Worm (Caenorhabditis elegans) whole organism, L1 larva: ENCODE results near the gene mmad-1.

Source experiments
- C04F5.9 ChIP-seq: sonication (generic microtip); optimal IDR thresholded peaks from 2 replicates; lab custom pipeline; 2016; ENCODE audit warnings: missing genetic modification characterization, missing compliant biosample characterization
- C16A3.4 ChIP-seq: fragments of 150-350 bp; optimal IDR thresholded peaks from 2 replicates; lab custom pipeline; 2014; ENCODE audit warnings: missing biosample characterization, missing genetic modification characterization
- Y116A8C.19 ChIP-seq: sonication (generic microtip); optimal IDR thresholded peaks from 2 replicates; lab custom pipeline; 2016; ENCODE audit warnings: missing compliant biosample characterization, missing genetic modification characterization, borderline replicate concordance
- alr-1 ChIP-seq: fragments of 200-800 bp; sonication (Bioruptor generic); optimal IDR thresholded peaks from 2 replicates; lab custom pipeline; 2018; ENCODE audit warnings: borderline replicate concordance, mild to moderate bottlenecking, missing genetic modification characterization, missing compliant biosample characterization
- aly-2 ChIP-seq: fragments of 150-350 bp; optimal IDR thresholded peaks from 2 replicates; lab custom pipeline; 2014; ENCODE audit warnings: missing biosample characterization, missing genetic modification characterization
- ama-1 ChIP-seq: fragments of 150-350 bp; optimal IDR thresholded peaks from 2 replicates; lab custom pipeline; 2014
- ceh-8 ChIP-seq: fragments of 200-800 bp; sonication (Bioruptor generic); optimal IDR thresholded peaks from 2 replicates; lab custom pipeline; 2018; ENCODE audit warnings: mild to moderate bottlenecking, missing genetic modification characterization, moderate library complexity, missing compliant biosample characterization
- ceh-90 ChIP-seq: sonication (generic microtip); optimal IDR thresholded peaks from 2 replicates; lab custom pipeline; 2016; ENCODE audit warnings: missing genetic modification characterization, missing compliant biosample characterization
- efl-1 ChIP-seq, 4 experiments: fragments of 150-350 bp; optimal IDR thresholded peaks in 3 of 4; peaks in 1 of 4; 1 replicate in 1 of 4; 2 replicates in 3 of 4; lab custom pipeline; 2014; ENCODE audit warnings: missing biosample characterization in 2 of 4, missing genetic modification characterization in 2 of 4, missing genetic modification reagents in 2 of 4
- efl-3 ChIP-seq: fragments of 200-800 bp; sonication (Bioruptor generic); optimal IDR thresholded peaks from 2 replicates; lab custom pipeline; 2018; ENCODE audit warnings: mild to moderate bottlenecking, missing genetic modification characterization, missing compliant biosample characterization
- elt-3 ChIP-seq, 6 experiments: fragments of 150-350 bp in 1 of 6; sonication (generic microtip); optimal IDR thresholded peaks; 2 replicates each; lab custom pipeline; 2017 to 2018; ENCODE audit warnings: missing biosample characterization in 6 of 6, missing genetic modification characterization in 6 of 6, inconsistent platforms in 1 of 6
- ets-5 ChIP-seq: fragments of 200-800 bp; sonication (Bioruptor generic); IDR thresholded peaks from 2 replicates; pipeline ENCODE4 v1.3.6; 2022; ENCODE audit warnings: missing genetic modification characterization, missing compliant biosample characterization
- fkh-10 ChIP-seq: sonication (generic microtip); optimal IDR thresholded peaks from 2 replicates; lab custom pipeline; 2017; ENCODE audit warnings: missing biosample characterization, missing genetic modification reagents, missing genetic modification characterization
- fkh-4 ChIP-seq: sonication (generic microtip); optimal IDR thresholded peaks from 2 replicates; lab custom pipeline; 2016; ENCODE audit warnings: missing compliant biosample characterization, missing genetic modification characterization, borderline replicate concordance
- jun-1 ChIP-seq: fragments of 150-350 bp; optimal IDR thresholded peaks from 2 replicates; lab custom pipeline; 2014; ENCODE audit warnings: missing biosample characterization, missing genetic modification reagents, missing genetic modification characterization
- lin-14 ChIP-seq: fragments of 200-800 bp; sonication (Bioruptor generic); optimal IDR thresholded peaks from 2 replicates; lab custom pipeline; 2018; ENCODE audit warnings: mild to moderate bottlenecking, missing genetic modification characterization, moderate library complexity, missing compliant biosample characterization
- lin-15B ChIP-seq: fragments of 150-350 bp; sonication (generic microtip); optimal IDR thresholded peaks from 3 replicates; lab custom pipeline; 2014; ENCODE audit warnings: missing biosample characterization, missing genetic modification characterization
- lin-35 ChIP-seq, 2 experiments: fragments of 150-350 bp; optimal IDR thresholded peaks; 2 replicates each; lab custom pipeline; 2014; ENCODE audit warnings: missing biosample characterization in 2 of 2, missing genetic modification characterization in 2 of 2, missing genetic modification reagents in 2 of 2
- lsy-2 ChIP-seq, 2 experiments: fragments of 150-350 bp; optimal IDR thresholded peaks; 2 replicates each; lab custom pipeline; 2014; ENCODE audit warnings: missing biosample characterization in 2 of 2, missing genetic modification characterization in 2 of 2
- mdl-1 ChIP-seq, 2 experiments: fragments of 150-350 bp; optimal IDR thresholded peaks; 2 replicates each; lab custom pipeline; 2014 to 2017; ENCODE audit warnings: missing biosample characterization in 2 of 2, missing genetic modification characterization in 2 of 2, inconsistent platforms in 1 of 2
- mep-1 ChIP-seq: fragments of 150-350 bp; optimal IDR thresholded peaks from 2 replicates; lab custom pipeline; 2014; ENCODE audit warnings: missing biosample characterization, missing genetic modification characterization
- nhr-77 ChIP-seq: fragments of 150-350 bp; optimal IDR thresholded peaks from 2 replicates; lab custom pipeline; 2014; ENCODE audit warnings: missing biosample characterization, missing genetic modification characterization
- nhr-90 ChIP-seq: sonication (generic microtip); optimal IDR thresholded peaks from 2 replicates; lab custom pipeline; 2016; ENCODE audit warnings: mild to moderate bottlenecking, missing genetic modification characterization, missing compliant biosample characterization; ENCODE audit not compliant: poor library complexity
- rnt-1 ChIP-seq: sonication (generic microtip); optimal IDR thresholded peaks from 2 replicates; lab custom pipeline; 2016; ENCODE audit warnings: mild to moderate bottlenecking, missing genetic modification characterization, moderate library complexity, missing compliant biosample characterization
- snu-23 ChIP-seq: sonication (generic microtip); optimal IDR thresholded peaks from 2 replicates; lab custom pipeline; 2016; ENCODE audit warnings: missing genetic modification characterization, missing compliant biosample characterization
- sptf-1 ChIP-seq: fragments of 150-350 bp; optimal IDR thresholded peaks from 2 replicates; lab custom pipeline; 2014; ENCODE audit warnings: missing biosample characterization, missing genetic modification characterization
- swsn-7 ChIP-seq: sonication (generic microtip); optimal IDR thresholded peaks from 2 replicates; lab custom pipeline; 2016; ENCODE audit warnings: missing genetic modification characterization, missing compliant biosample characterization
- tlp-1 ChIP-seq: fragments of 150-350 bp; optimal IDR thresholded peaks from 2 replicates; lab custom pipeline; 2014; ENCODE audit warnings: missing biosample characterization, missing genetic modification characterization
- unc-30 ChIP-seq: sonication (generic microtip); optimal IDR thresholded peaks from 2 replicates; lab custom pipeline; 2017; ENCODE audit warnings: missing biosample characterization, missing genetic modification characterization
- unc-62 ChIP-seq: fragments of 150-350 bp; optimal IDR thresholded peaks from 2 replicates; lab custom pipeline; 2014; ENCODE audit warnings: missing biosample characterization, missing genetic modification reagents, missing genetic modification characterization
- unc-86 ChIP-seq: sonication (generic microtip); optimal IDR thresholded peaks from 2 replicates; lab custom pipeline; 2016; ENCODE audit warnings: missing genetic modification characterization, missing compliant biosample characterization
- unc-98 ChIP-seq: fragments of 200-800 bp; sonication (Bioruptor generic); IDR thresholded peaks from 2 replicates; pipeline ENCODE4 v1.3.6; 2022; ENCODE audit warnings: missing genetic modification characterization, missing compliant biosample characterization
- vab-15 ChIP-seq: sonication (generic microtip); optimal IDR thresholded peaks from 2 replicates; lab custom pipeline; 2017; ENCODE audit warnings: missing genotype, mild to moderate bottlenecking, missing genetic modification characterization, missing compliant biosample characterization
- zag-1 ChIP-seq: fragments of 150-350 bp; optimal IDR thresholded peaks from 2 replicates; lab custom pipeline; 2014; ENCODE audit warnings: missing biosample characterization, missing genetic modification characterization
- ztf-4 ChIP-seq: fragments of 150-350 bp; optimal IDR thresholded peaks from 2 replicates; lab custom pipeline; 2014; ENCODE audit warnings: missing biosample characterization, missing genetic modification characterization

Gene mmad-1

DNA sequence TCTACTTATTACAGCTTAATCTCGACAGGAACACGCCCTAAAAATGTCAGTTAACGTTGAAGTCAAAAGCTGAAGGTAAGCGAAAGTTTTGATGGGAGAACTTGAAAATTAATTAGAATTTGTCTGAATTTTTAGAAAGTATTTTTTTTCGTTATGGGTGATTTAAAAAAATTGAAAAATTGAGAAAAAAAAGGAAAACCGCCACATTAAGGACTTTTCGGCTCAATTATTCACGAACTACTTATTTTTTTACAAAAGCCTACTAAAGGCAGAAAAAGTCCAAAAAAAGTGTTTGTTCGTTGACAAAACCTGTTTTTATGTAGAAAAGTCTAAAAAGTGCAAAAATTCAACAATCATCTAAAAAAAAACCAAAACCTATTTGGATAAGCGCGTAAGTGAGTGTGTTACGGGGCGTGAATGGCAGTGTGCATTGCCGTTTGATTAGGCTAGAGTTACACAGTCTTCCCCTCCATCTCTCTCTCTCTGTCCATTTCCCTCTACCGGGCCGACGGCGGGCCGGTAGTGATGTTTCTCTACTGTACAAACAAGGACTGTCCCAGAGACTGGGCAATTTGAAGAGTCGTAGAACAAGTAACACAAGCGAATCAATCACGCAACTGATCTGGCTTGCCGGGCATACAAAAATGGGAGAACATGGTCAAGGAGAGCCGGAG is 21.2 kb downstream of the mmad-1 start, which contains the start of gene lron-13:
Gene lron-13, plus strand, starts transcription at position 15 of the 674 bp plus-strand sequence.
- TF ChIP-seq rnt-1 = no peak
- TF ChIP-seq efl-1 (optimal IDR thresholded peaks at IDR 0.05; lab: Kevin White, UChicago) = no peak
- peak in 1 of 2 experiments; percentile 88 for TF ChIP-seq efl-1 (GFP tag; optimal IDR thresholded peaks at IDR 0.05 in 1 of 2; lab: Kevin White, UChicago)
- TF ChIP-seq lin-35 (GFP tag; optimal IDR thresholded peaks at IDR 0.05; lab: Kevin White, UChicago) = peak in 1 of 2 experiments; percentile 31
- peak; percentile 0 for TF ChIP-seq nhr-90 (tag; lab: Kevin White, UChicago)
- TF ChIP-seq C04F5.9 (tag; lab: Kevin White, UChicago) = no peak

DNA sequence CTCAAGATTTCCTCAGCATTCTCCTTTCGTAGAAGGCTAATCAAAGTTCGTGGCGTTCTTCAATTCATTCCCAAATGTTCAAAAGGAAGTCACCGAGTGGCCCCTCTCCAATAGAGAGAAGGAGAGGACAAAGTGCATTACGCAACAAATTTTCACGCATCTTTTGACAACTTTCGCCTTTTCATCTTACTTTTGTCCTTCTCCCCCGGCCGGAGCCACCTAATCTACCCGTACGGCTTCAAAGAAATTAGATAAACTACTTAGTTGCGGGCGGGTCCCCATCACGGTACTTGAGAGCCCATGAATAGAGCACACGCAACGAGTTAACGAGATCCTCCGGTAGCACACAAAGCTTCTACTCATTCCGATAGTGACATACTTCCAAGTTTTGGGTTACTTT is 22.1 kb downstream of the mmad-1 start:
- TF ChIP-seq swsn-7 (no peak), lin-14 (GFP tag; lab: Kevin White, UChicago) (peak; percentile 23), C16A3.4 (tag; lab: Kevin White, UChicago) (no peak), fkh-10 (GFP tag; lab: Kevin White, UChicago) (peak; percentile 75)

DNA sequence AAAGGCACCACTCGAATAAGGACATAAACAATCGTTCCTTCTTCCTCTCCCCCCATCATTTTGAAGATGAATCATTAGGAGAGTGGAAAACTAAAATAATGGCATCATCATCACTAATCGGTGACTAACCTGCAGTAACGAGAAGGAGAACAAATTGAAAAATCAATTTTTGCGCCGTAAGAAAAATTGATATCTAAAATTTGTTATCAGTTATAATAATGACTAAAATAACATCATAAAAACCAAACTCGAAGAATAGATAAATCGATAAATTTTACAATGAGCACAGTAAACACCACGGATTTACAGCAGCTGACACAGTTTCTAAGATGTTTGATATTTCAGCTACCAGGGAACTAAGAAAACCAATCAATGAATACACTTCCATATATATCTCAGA is 22.6 kb downstream of the mmad-1 start:
- no peak for TF ChIP-seq vab-15
- no peak for TF ChIP-seq ceh-90 (tag; lab: Kevin White, UChicago)
- no peak for TF ChIP-seq aly-2
- no peak for TF ChIP-seq swsn-7
- TF ChIP-seq elt-3 (tag; optimal IDR thresholded peaks at IDR 0.05; lab: Kevin White, UChicago) = no peak
- no peak for TF ChIP-seq mep-1
- TF ChIP-seq ets-5 (GFP tag; lab: Robert Waterston, UW) = no peak
- no peak for TF ChIP-seq Y116A8C.19
- no peak for TF ChIP-seq sptf-1 (tag; lab: Kevin White, UChicago)
- TF ChIP-seq ama-1 = no peak
- TF ChIP-seq lin-15B (tag; lab: Kevin White, UChicago) = no peak
- no peak for TF ChIP-seq snu-23 (GFP tag; lab: Kevin White, UChicago)

DNA sequence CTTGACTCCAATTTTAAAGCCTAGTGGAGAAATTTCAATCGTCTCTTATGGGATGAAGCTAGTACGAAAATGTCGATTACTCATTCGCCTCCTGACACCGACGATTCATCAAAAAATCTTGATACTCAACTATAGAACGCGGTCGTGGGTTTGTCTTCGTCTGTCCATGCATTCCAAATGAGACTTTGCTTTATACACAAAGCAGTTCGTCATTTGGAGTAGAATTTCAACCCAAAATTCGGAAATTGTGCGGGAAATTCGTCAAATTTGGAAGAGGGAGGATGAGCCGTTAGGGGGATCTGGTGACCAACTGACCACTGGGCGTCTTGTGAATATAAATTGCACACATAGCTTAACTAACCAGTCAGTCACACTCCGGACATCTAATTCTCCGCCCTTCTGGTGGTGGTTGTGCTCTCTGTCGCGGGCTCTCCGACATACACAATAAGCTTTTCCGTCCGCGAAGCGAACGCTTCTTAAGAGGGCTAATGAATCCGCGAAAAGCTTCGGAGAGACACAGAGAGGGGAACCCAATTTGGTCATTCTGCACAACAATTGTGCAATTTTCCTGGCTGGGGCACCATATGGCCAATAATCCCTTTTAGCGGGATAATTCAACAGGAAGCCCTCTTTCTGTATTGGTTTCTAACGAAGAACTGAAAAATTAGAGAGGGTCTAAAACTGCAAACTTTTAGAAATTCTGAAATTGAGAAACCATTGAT is 23.5 kb downstream of the mmad-1 start:
- TF ChIP-seq unc-98 (GFP tag; lab: Robert Waterston, UW) (no peak), efl-1 (optimal IDR thresholded peaks at IDR 0.05; lab: Kevin White, UChicago) (no peak), efl-1 (GFP tag; optimal IDR thresholded peaks at IDR 0.05 in 1 of 2; lab: Kevin White, UChicago) (peak in 1 of 2 experiments; percentile 6), alr-1 (tag; lab: Kevin White, UChicago) (peak; percentile 11)

DNA sequence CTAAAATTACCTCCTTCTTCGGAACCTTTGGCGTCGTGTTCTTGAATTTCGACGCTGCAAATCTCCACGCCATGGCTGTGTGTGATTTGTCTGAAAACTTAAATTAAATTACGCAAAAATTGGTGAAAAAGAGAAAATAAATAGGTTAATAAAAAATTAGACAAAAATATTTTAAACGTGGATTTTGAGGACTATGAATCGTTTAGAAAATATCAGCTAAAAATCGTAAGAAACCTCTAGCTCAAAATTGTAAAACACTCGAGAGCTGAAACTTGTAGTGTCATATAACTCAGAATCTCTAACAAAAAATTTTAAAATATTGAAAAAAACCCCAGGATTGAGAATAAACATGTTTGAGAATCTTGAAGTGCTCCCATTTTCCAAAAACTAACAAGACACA is 24.8 kb downstream of the mmad-1 start, which contains the start of gene pod-1:
Gene pod-1, minus strand, starts transcription at position 101 of the 400 bp plus-strand sequence.
- no peak for TF ChIP-seq efl-3 (GFP tag; lab: Kevin White, UChicago)
- no peak for TF ChIP-seq snu-23 (GFP tag; lab: Kevin White, UChicago)
- TF ChIP-seq unc-30 (tag; lab: Kevin White, UChicago) = no peak
- no peak for TF ChIP-seq unc-62
- TF ChIP-seq tlp-1 (tag; lab: Kevin White, UChicago) = no peak
- TF ChIP-seq ztf-4 (tag; lab: Kevin White, UChicago) = no peak
- TF ChIP-seq lin-14 (GFP tag; lab: Kevin White, UChicago) = no peak
- no peak for TF ChIP-seq fkh-4 (tag; lab: Kevin White, UChicago)
- no peak for TF ChIP-seq mdl-1 (tag; optimal IDR thresholded peaks at IDR 0.05; lab: Kevin White, UChicago)
- no peak for TF ChIP-seq unc-86
- no peak for TF ChIP-seq nhr-77 (tag; lab: Kevin White, UChicago)
- no peak for TF ChIP-seq zag-1
- TF ChIP-seq jun-1 (tag; lab: Kevin White, UChicago) = no peak
- TF ChIP-seq ceh-8 = no peak
- TF ChIP-seq lsy-2 (tag; optimal IDR thresholded peaks at IDR 0.05; lab: Kevin White, UChicago) = no peak
- no peak for TF ChIP-seq unc-98 (GFP tag; lab: Robert Waterston, UW)
- TF ChIP-seq, all 84 proteins: peak for 0
